Fruit fly (Drosophila melanogaster) S2 (cell line): ENCODE results near the gene CG18599.

Experiments
- CG8478 ChIP-seq: fragments of >200 bp; optimal IDR thresholded peaks from 2 replicates; lab custom pipeline; 2018
- CTCF ChIP-seq, 2 experiments: fragments of >200 bp; optimal IDR thresholded peaks; 2 replicates each; lab custom pipeline; 2018

DNA sequence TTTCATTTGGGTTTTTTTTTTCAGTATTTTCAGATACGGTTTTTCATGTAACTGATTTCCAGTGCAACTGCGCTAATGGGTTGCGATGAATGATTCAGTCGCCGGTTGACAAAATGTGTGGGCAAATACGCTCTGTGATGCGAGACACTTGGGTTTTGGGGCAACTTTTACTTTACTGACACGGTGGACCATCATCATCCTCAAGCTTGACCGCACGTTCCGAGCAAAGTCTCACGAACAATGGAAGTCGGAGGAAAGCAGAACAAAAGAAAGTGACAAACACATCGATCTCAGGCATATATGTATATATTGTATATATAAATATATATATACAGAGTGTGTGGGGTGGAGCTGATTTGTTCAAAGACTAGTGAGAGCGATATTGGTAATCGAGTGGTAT, 26.9 kb downstream of the CG18599 start:
- no peak for TF ChIP-seq CG8478 (lab: Kevin White, UChicago)
- TF ChIP-seq CTCF (optimal IDR thresholded peaks at IDR 0.05; lab: Kevin White, UChicago): no peak
